Worm (Caenorhabditis elegans): ENCODE results near the gene K08B12.1.

- TF ChIP-seq him-1 (tag; optimal IDR thresholded peaks at IDR 0.05), result no peak
- TF ChIP-seq W03F9.2 (tag; optimal IDR thresholded peaks at IDR 0.05), result no peak
Observed at ce11 chrV:6233952-6234351, 25.2 kb upstream of the K08B12.1 start.

Measured in whole organism, L4/young adult.